Fruit fly (Drosophila melanogaster): ENCODE data around the gene CG10898.
A peak's percentile ranks its signal among the peaks of the same experiment; 100 is the strongest.

The CG10898 gene

dm6 chr3R:11562326-11563109, 4.9 kb downstream of the CG10898 start (continued):
- TF ChIP-seq CG4404 (GFP tag; IDR thresholded peaks at IDR 0.05) (peak; percentile 83), Ravus (GFP tag; IDR thresholded peaks at IDR 0.05) (peak; percentile 82), CG12071 (GFP tag; optimal IDR thresholded peaks at IDR 0.05) (peak; percentile 86), Dip2 (GFP tag; IDR thresholded peaks at IDR 0.05) (peak; percentile 43; the same call in 1 of the 2 replicates), MTF-1 (GFP tag; optimal IDR thresholded peaks at IDR 0.05; ENCODE audit: borderline replicate concordance) (peak; percentile 63), CG12104 (GFP tag; optimal IDR thresholded peaks at IDR 0.05) (peak; percentile 92), CG2202 (tag; optimal IDR thresholded peaks at IDR 0.05) (peak; percentile 26), row (GFP tag; IDR thresholded peaks at IDR 0.05) (peak; percentile 97), sima (GFP tag; optimal IDR thresholded peaks at IDR 0.05) (peak; percentile 80), HLHmδ (GFP tag; optimal IDR thresholded peaks at IDR 0.05) (no peak), gsb-n (tag; optimal IDR thresholded peaks at IDR 0.05) (peak; percentile 75), sc (optimal IDR thresholded peaks at IDR 0.05) (no peak), sc (GFP tag; optimal IDR thresholded peaks at IDR 0.05) (peak; percentile 51), pfk (GFP tag; optimal IDR thresholded peaks at IDR 0.05) (peak; percentile 14), CG15696 (tag; optimal IDR thresholded peaks at IDR 0.05) (peak; percentile 64), sens-2 (GFP tag; IDR thresholded peaks at IDR 0.05) (peak; percentile 74), grn (GFP tag; optimal IDR thresholded peaks at IDR 0.05) (peak; percentile 78), CG7357 (GFP tag; IDR thresholded peaks at IDR 0.05) (peak; percentile 86), CG18764 (GFP tag; optimal IDR thresholded peaks at IDR 0.05) (peak; percentile 80), fru (optimal IDR thresholded peaks at IDR 0.05) (no peak), mirr (GFP tag; optimal IDR thresholded peaks at IDR 0.05) (peak; percentile 71), CG10543 (GFP tag; optimal IDR thresholded peaks at IDR 0.05) (peak; percentile 97), H2.0 (GFP tag; IDR thresholded peaks at IDR 0.05) (peak; percentile 89), CG10147 (GFP tag; optimal IDR thresholded peaks at IDR 0.05) (peak; percentile 90), Sry-β (GFP tag; optimal IDR thresholded peaks at IDR 0.05) (peak; percentile 51), ro (GFP tag; IDR thresholded peaks at IDR 0.05) (peak; percentile 88), CG43689 (GFP tag; IDR thresholded peaks at IDR 0.05) (peak; percentile 81; the same call in 1 of the 2 replicates), CG3407 (GFP tag; optimal IDR thresholded peaks at IDR 0.05) (peak; percentile 73), h (optimal IDR thresholded peaks at IDR 0.05) (no peak), Rx (GFP tag; IDR thresholded peaks at IDR 0.05) (peak; percentile 89), zfh2 (GFP tag; optimal IDR thresholded peaks at IDR 0.05) (peak; percentile 90), CG8281 (tag; optimal IDR thresholded peaks at IDR 0.05) (peak; percentile 76), Blimp-1 (GFP tag; optimal IDR thresholded peaks at IDR 0.05) (peak; percentile 91), CG13424 (tag; optimal IDR thresholded peaks at IDR 0.05) (peak; percentile 85), dysf (GFP tag; IDR thresholded peaks at IDR 0.05) (peak; percentile 97), unc-4 (GFP tag; IDR thresholded peaks at IDR 0.05; ENCODE audit: partially characterized antibody) (no peak), Hr39 (optimal IDR thresholded peaks at IDR 0.05) (no peak), CG13775 (GFP tag; optimal IDR thresholded peaks at IDR 0.05) (peak; percentile 81), CG12391 (tag; optimal IDR thresholded peaks at IDR 0.05) (peak; percentile 86), lov (optimal IDR thresholded peaks at IDR 0.05) (no peak), lov (GFP tag; IDR thresholded peaks at IDR 0.05) (peak; percentile 91), prd (optimal IDR thresholded peaks at IDR 0.05) (no peak), prd (GFP tag; IDR thresholded peaks at IDR 0.05) (peak; percentile 97), NFAT (GFP tag; IDR thresholded peaks at IDR 0.05) (peak; percentile 97), CG6272 (GFP tag; IDR thresholded peaks at IDR 0.05) (peak; percentile 82), Jarid2 (GFP tag; optimal IDR thresholded peaks at IDR 0.05) (peak; percentile 63), Stat92E (GFP tag; optimal IDR thresholded peaks at IDR 0.05) (peak in 1 of 3 experiments; percentile 67), crol (GFP tag; IDR thresholded peaks at IDR 0.05) (peak; percentile 10; the same call in 1 of the 2 replicates), toy (GFP tag; IDR thresholded peaks at IDR 0.05) (peak; percentile 81), CG34422 (GFP tag; IDR thresholded peaks at IDR 0.05) (peak; percentile 97)

Measured in whole organism, embryonic.